Worm (Caenorhabditis elegans) whole organism, early embryonic: Measurements from ENCODE around the gene R02D5.8.

Experiments
- ama-1 ChIP-seq: fragments of 150-350 bp; optimal IDR thresholded peaks from 2 replicates; lab custom pipeline; 2014
- ceh-13 ChIP-seq: fragments of 200-800 bp; sonication (Bioruptor generic); optimal IDR thresholded peaks from 2 replicates; lab custom pipeline; 2018; ENCODE audit warnings: mild to moderate bottlenecking, missing genetic modification characterization, missing compliant biosample characterization
- ceh-36 ChIP-seq: sonication (generic microtip); optimal IDR thresholded peaks from 2 replicates; lab custom pipeline; 2016; ENCODE audit warnings: missing genetic modification characterization, inconsistent platforms, missing compliant biosample characterization
- hmbx-1 ChIP-seq: sonication (generic microtip); optimal IDR thresholded peaks from 2 replicates; lab custom pipeline; 2016; ENCODE audit warnings: mild to moderate bottlenecking, missing genetic modification characterization, missing compliant biosample characterization

- TF ChIP-seq ama-1 (lab: Kevin White, UChicago) (no peak), hmbx-1 (no peak), ceh-13 (GFP tag; lab: Kevin White, UChicago) (no peak), ceh-36 (tag; lab: Kevin White, UChicago) (no peak)
Observed at ce11 chrV:14499074-14499864, 19.9 kb downstream of the R02D5.8 start.
